Worm (Caenorhabditis elegans) whole organism, late embryonic: ENCODE data around the gene nstp-1.

ENCODE experiments used
- K02D7.2 ChIP-seq: sonication (generic microtip); optimal IDR thresholded peaks from 2 replicates; lab custom pipeline; 2017; ENCODE audit warnings: mild to moderate bottlenecking, missing genetic modification characterization, missing compliant biosample characterization
- T23F11.4 ChIP-seq: fragments of 200-800 bp; sonication (Bioruptor generic); optimal IDR thresholded peaks from 2 replicates; lab custom pipeline; 2018; ENCODE audit warnings: mild to moderate bottlenecking, missing genetic modification characterization, missing compliant biosample characterization
- ama-1 ChIP-seq: fragments of 150-350 bp; optimal IDR thresholded peaks from 2 replicates; lab custom pipeline; 2014
- ceh-14 ChIP-seq: sonication (generic microtip); optimal IDR thresholded peaks from 2 replicates; lab custom pipeline; 2016; ENCODE audit warnings: missing genotype, missing genetic modification characterization, missing compliant biosample characterization
- ceh-19 ChIP-seq: fragments of 200-800 bp; sonication (Bioruptor generic); optimal IDR thresholded peaks from 2 replicates; lab custom pipeline; 2018; ENCODE audit warnings: mild to moderate bottlenecking, missing genetic modification characterization, missing compliant biosample characterization
- ceh-24 ChIP-seq: sonication (generic microtip); optimal IDR thresholded peaks from 2 replicates; lab custom pipeline; 2016; ENCODE audit warnings: mild to moderate bottlenecking, missing genetic modification characterization, missing compliant biosample characterization
- ceh-31 ChIP-seq: sonication (generic microtip); optimal IDR thresholded peaks from 2 replicates; lab custom pipeline; 2016; ENCODE audit warnings: missing genetic modification characterization, missing compliant biosample characterization
- ceh-34 ChIP-seq: sonication (generic microtip); optimal IDR thresholded peaks from 2 replicates; lab custom pipeline; 2016; ENCODE audit warnings: mild to moderate bottlenecking, missing genetic modification characterization, missing compliant biosample characterization
- ceh-45 ChIP-seq: fragments of 200-800 bp; sonication (Bioruptor generic); IDR thresholded peaks from 2 replicates; pipeline ENCODE4 v1.3.6; 2022; ENCODE audit warnings: missing genetic modification reagents, missing genetic modification characterization, missing compliant biosample characterization
- ceh-48 ChIP-seq: sonication (generic microtip); optimal IDR thresholded peaks from 2 replicates; lab custom pipeline; 2016; ENCODE audit warnings: missing genetic modification characterization, inconsistent platforms, missing compliant biosample characterization
- ceh-6 ChIP-seq: fragments of 200-800 bp; sonication (Bioruptor generic); optimal IDR thresholded peaks from 2 replicates; lab custom pipeline; 2018; ENCODE audit warnings: mild to moderate bottlenecking, missing genetic modification characterization, missing compliant biosample characterization
- ceh-9 ChIP-seq: sonication (generic microtip); optimal IDR thresholded peaks from 2 replicates; lab custom pipeline; 2016; ENCODE audit warnings: mild to moderate bottlenecking, missing genetic modification characterization, inconsistent platforms, missing compliant biosample characterization
- che-1 ChIP-seq: sonication (generic microtip); optimal IDR thresholded peaks from 2 replicates; lab custom pipeline; 2016; ENCODE audit warnings: mild to moderate bottlenecking, missing genetic modification characterization, missing compliant biosample characterization
- dmd-4 ChIP-seq: sonication (generic microtip); optimal IDR thresholded peaks from 2 replicates; lab custom pipeline; 2016; ENCODE audit warnings: borderline replicate concordance, missing genetic modification characterization, missing compliant biosample characterization
- elt-4 ChIP-seq: sonication (generic microtip); optimal IDR thresholded peaks from 2 replicates; lab custom pipeline; 2016; ENCODE audit warnings: missing genetic modification characterization, missing compliant biosample characterization
- eyg-1 ChIP-seq: sonication (generic microtip); optimal IDR thresholded peaks from 2 replicates; lab custom pipeline; 2016; ENCODE audit warnings: missing genotype, missing genetic modification characterization, missing compliant biosample characterization
- fax-1 ChIP-seq: sonication (generic microtip); optimal IDR thresholded peaks from 2 replicates; lab custom pipeline; 2016; ENCODE audit warnings: missing genotype, missing genetic modification characterization, missing compliant biosample characterization
- fkh-6 ChIP-seq: sonication (generic microtip); optimal IDR thresholded peaks from 2 replicates; lab custom pipeline; 2016; ENCODE audit warnings: missing genetic modification characterization, missing compliant biosample characterization
- gmeb-2 ChIP-seq: sonication (generic microtip); optimal IDR thresholded peaks from 2 replicates; lab custom pipeline; 2016; ENCODE audit warnings: missing genetic modification characterization, inconsistent platforms, missing compliant biosample characterization
- hlh-13 ChIP-seq: fragments of 200-800 bp; sonication (Bioruptor generic); optimal IDR thresholded peaks from 2 replicates; lab custom pipeline; 2018; ENCODE audit warnings: mild to moderate bottlenecking, missing genetic modification characterization, missing compliant biosample characterization
- hlh-8 ChIP-seq: sonication (generic microtip); optimal IDR thresholded peaks from 2 replicates; lab custom pipeline; 2016; ENCODE audit warnings: missing genotype, missing genetic modification characterization, missing compliant biosample characterization
- nfya-1 ChIP-seq: sonication (generic microtip); optimal IDR thresholded peaks from 2 replicates; lab custom pipeline; 2017; ENCODE audit warnings: missing genetic modification characterization, mild to moderate bottlenecking, missing compliant biosample characterization, antibody characterized with exemption, moderate library complexity
- nhr-11 ChIP-seq: fragments of 150-350 bp; optimal IDR thresholded peaks from 2 replicates; lab custom pipeline; 2014; ENCODE audit warnings: missing biosample characterization, missing genetic modification characterization
- nhr-232 ChIP-seq: sonication (generic microtip); optimal IDR thresholded peaks from 2 replicates; lab custom pipeline; 2016; ENCODE audit warnings: missing genetic modification characterization, missing compliant biosample characterization
- pat-9 ChIP-seq: fragments of 200-800 bp; sonication (Bioruptor generic); optimal IDR thresholded peaks from 2 replicates; lab custom pipeline; 2018; ENCODE audit warnings: mild to moderate bottlenecking, missing genetic modification characterization, moderate library complexity, missing compliant biosample characterization
- pax-1 ChIP-seq: fragments of 150-350 bp; optimal IDR thresholded peaks from 2 replicates; lab custom pipeline; 2014; ENCODE audit warnings: missing biosample characterization, missing genetic modification characterization
- pha-4 ChIP-seq: fragments of 150-350 bp; optimal IDR thresholded peaks from 2 replicates; lab custom pipeline; 2018; ENCODE audit warnings: missing biosample characterization, missing genetic modification reagents, missing genetic modification characterization
- pqm-1 ChIP-seq: sonication (generic microtip); optimal IDR thresholded peaks from 2 replicates; lab custom pipeline; 2016; ENCODE audit warnings: missing genetic modification characterization, missing compliant biosample characterization
- pros-1 ChIP-seq: fragments of 150-350 bp; optimal IDR thresholded peaks from 2 replicates; lab custom pipeline; 2014; ENCODE audit warnings: missing biosample characterization, missing genetic modification reagents, missing genetic modification characterization
- ref-2 ChIP-seq: sonication (generic microtip); optimal IDR thresholded peaks from 2 replicates; lab custom pipeline; 2016; ENCODE audit warnings: missing genetic modification characterization, missing compliant biosample characterization
- rnt-1 ChIP-seq: sonication (generic microtip); optimal IDR thresholded peaks from 2 replicates; lab custom pipeline; 2016; ENCODE audit warnings: missing genetic modification characterization, missing compliant biosample characterization
- sdc-2 ChIP-seq: sonication (generic microtip); optimal IDR thresholded peaks from 2 replicates; lab custom pipeline; 2016; ENCODE audit warnings: missing genotype, missing genetic modification characterization, missing compliant biosample characterization
- sox-2 ChIP-seq: fragments of 200-800 bp; sonication (Bioruptor generic); IDR thresholded peaks from 2 replicates; pipeline ENCODE4 v1.3.6; 2022; ENCODE audit warnings: missing genetic modification reagents, missing genetic modification characterization, missing compliant biosample characterization
- tbx-2 ChIP-seq: sonication (generic microtip); optimal IDR thresholded peaks from 2 replicates; lab custom pipeline; 2016; ENCODE audit warnings: missing genetic modification characterization, missing compliant biosample characterization
- unc-55 ChIP-seq: sonication (generic microtip); optimal IDR thresholded peaks from 2 replicates; lab custom pipeline; 2017; ENCODE audit warnings: missing biosample characterization, missing genetic modification reagents, missing genetic modification characterization
- zip-5 ChIP-seq: sonication (generic microtip); optimal IDR thresholded peaks from 2 replicates; lab custom pipeline; 2016; ENCODE audit warnings: missing genetic modification characterization, missing compliant biosample characterization

The nstp-1 gene

ce11 chrIV:9007947-9008346 lies 23.3 kb downstream of the nstp-1 start:
- TF ChIP-seq rnt-1 (peak; percentile 51), pax-1 (tag; lab: Kevin White, UChicago) (no peak), pros-1 (tag; lab: Kevin White, UChicago) (no peak), ceh-19 (GFP tag; lab: Kevin White, UChicago) (no peak), ceh-34 (tag; lab: Kevin White, UChicago) (peak; percentile 74), ceh-9 (no peak), sdc-2 (no peak), unc-55 (GFP tag; lab: Kevin White, UChicago) (peak; percentile 69), ceh-31 (tag; lab: Kevin White, UChicago) (no peak)
- TF ChIP-seq, all 69 proteins: peak for 3

ce11 chrIV:9010257-9010656 lies 25.6 kb downstream of the nstp-1 start, which contains the start of gene C53D6.11:
TSS of gene C53D6.11 (plus strand) at chrIV:9010584.
- no peak for TF ChIP-seq pat-9
- TF ChIP-seq fkh-6 (tag; lab: Kevin White, UChicago) = no peak
- no peak for TF ChIP-seq che-1 (tag; lab: Kevin White, UChicago)
- no peak for TF ChIP-seq K02D7.2
- TF ChIP-seq fax-1 (tag; lab: Kevin White, UChicago) = no peak
- no peak for TF ChIP-seq zip-5 (tag; lab: Kevin White, UChicago)
- TF ChIP-seq ceh-6 (GFP tag; lab: Kevin White, UChicago) = no peak
- no peak for TF ChIP-seq nhr-232
- no peak for TF ChIP-seq hlh-8 (tag; lab: Kevin White, UChicago)
- TF ChIP-seq pax-1 (tag; lab: Kevin White, UChicago) = no peak

ce11 chrIV:9016477-9016876 lies 31.8 kb downstream of the nstp-1 start, which contains the start of gene acc-2:
TSS of gene acc-2 (plus strand) at chrIV:9016777.
- TF ChIP-seq sox-2 (GFP tag; lab: Robert Waterston, UW) (no peak), gmeb-2 (tag; lab: Kevin White, UChicago) (no peak)

DNA sequence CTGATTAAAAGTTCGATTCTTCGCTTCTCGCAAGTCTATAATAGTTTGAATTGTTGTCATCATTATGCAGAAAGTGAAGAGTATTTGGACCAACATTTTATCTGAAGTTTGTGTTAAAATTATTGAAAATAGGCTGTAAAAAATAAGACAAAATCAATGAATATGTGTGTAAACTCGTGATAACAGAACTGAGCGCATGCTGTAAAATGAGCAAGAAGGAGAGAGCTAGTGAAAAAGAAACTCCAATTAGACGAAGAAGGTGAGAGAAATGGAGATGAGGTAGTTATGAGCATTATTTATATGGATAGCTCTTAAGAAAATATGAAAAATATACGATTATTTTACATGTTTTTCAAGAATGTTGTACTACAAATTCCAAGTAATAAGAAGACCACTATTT lies 36.2 kb downstream of the nstp-1 start, which contains the start of gene C53D6.4:
TSS of gene C53D6.4 (minus strand) at position 101 of the 400 bp plus-strand sequence.
- TF ChIP-seq ama-1 (lab: Kevin White, UChicago) (no peak), nhr-11 (tag; lab: Kevin White, UChicago) (no peak), sdc-2 (no peak), rnt-1 (no peak), ceh-14 (tag; lab: Kevin White, UChicago) (no peak), elt-4 (no peak), hlh-8 (tag; lab: Kevin White, UChicago) (no peak), pha-4 (tag; lab: Kevin White, UChicago) (no peak), ceh-48 (no peak), dmd-4 (no peak), ceh-24 (no peak), ref-2 (tag; lab: Kevin White, UChicago) (no peak), ceh-19 (GFP tag; lab: Kevin White, UChicago) (no peak), ceh-45 (GFP tag; lab: Robert Waterston, UW) (no peak), ceh-31 (tag; lab: Kevin White, UChicago) (no peak)

DNA sequence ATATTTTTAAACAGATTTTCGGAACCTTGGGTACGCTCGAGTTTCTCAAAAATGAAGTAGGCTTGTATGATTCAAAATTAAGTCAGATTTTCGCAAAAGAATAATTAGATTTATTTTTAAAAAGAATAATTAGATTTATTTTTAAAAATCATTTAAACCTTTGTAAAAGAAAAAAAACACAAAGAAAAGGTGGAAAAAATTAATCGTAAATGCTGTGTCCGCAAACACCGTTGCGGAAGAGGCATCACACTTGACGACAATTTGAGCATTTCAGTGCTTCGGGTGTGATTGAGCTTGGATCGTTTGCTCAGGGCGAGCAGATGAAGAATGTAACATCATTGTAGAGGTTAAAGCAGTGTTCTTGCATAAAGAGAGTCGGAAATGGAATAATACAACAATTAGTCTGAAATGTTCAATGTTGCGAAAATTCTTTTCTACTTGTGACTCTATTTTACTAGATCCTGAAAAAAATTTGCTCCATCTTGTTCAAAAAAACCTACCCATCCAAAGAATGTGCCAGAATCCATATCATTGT lies 36.6 kb downstream of the nstp-1 start:
- TF ChIP-seq ceh-45 (GFP tag; lab: Robert Waterston, UW) (no peak), dmd-4 (no peak), eyg-1 (no peak), elt-4 (no peak), T23F11.4 (GFP tag; lab: Kevin White, UChicago) (no peak), pha-4 (tag; lab: Kevin White, UChicago) (no peak)

- TF ChIP-seq unc-55 (GFP tag; lab: Kevin White, UChicago) (peak; percentile 46), nfya-1 (tag; lab: Kevin White, UChicago) (peak; percentile 38), hlh-13 (no peak), K02D7.2 (no peak), pqm-1 (tag; lab: Kevin White, UChicago) (no peak), dmd-4 (no peak), ceh-34 (tag; lab: Kevin White, UChicago) (no peak), tbx-2 (tag; lab: Kevin White, UChicago) (peak; percentile 39)
Measured at ce11 chrIV:9032550-9032949, 47.9 kb downstream of the nstp-1 start, which contains the start of gene C53D6.6. TSS of gene C53D6.6 (minus strand) at chrIV:9032667.
